Fruit fly (Drosophila melanogaster) Kc167 (cell line): ENCODE data around the gene Taf7.

ENCODE experiments used
- Myc ChIP-seq: fragments of >200 bp; optimal IDR thresholded peaks from 2 replicates; lab custom pipeline; 2017; ENCODE audit warnings: missing external identifiers
- insv ChIP-seq: fragments of >200 bp; optimal IDR thresholded peaks from 3 replicates; lab custom pipeline; 2018; ENCODE audit warnings: missing external identifiers
- ttk ChIP-seq: sonication (Bioruptor generic); optimal IDR thresholded peaks from 2 replicates; lab custom pipeline; 2017; ENCODE audit warnings: missing external identifiers

DNA sequence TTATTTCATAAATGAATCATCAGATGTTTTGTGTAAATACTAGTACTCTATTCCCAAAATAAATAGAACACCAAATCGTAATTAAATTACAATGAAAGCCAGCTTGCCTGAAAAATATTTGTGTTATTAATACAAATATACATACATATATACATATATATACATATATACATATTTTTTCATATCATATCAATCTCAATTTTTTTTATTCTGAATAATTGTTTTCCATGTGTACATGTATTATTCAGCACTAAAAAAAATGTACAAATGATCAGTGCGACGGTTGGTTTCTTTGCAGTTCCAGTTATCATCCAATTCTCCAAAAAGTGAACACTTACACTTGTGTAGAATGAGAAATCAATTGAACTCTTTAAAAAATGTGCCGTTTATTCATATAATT lies 6.4 kb downstream of the Taf7 start, which contains the start of gene kipf:
- TF ChIP-seq ttk (lab: Kevin White, UChicago) (no peak), insv (no peak), Myc (no peak)
